Worm (Caenorhabditis elegans) whole organism, young adult: ENCODE results near the gene F36H5.10.

Experiments
- ama-1 ChIP-seq, 3 experiments: fragments of 150-350 bp in 1 of 3; sonication (generic microtip) in 2 of 3; optimal IDR thresholded peaks; 2 replicates each; lab custom pipeline; 2014 to 2018; ENCODE audit warnings: missing biosample characterization in 2 of 3, missing genetic modification characterization in 2 of 3, missing genetic modification reagents in 2 of 3
- mel-28 ChIP-seq: sonication (generic microtip); optimal IDR thresholded peaks from 2 replicates; lab custom pipeline; 2016; ENCODE audit warnings: borderline replicate concordance, mild to moderate bottlenecking, missing genetic modification characterization, missing compliant biosample characterization
- mxl-1 ChIP-seq: sonication (generic microtip); optimal IDR thresholded peaks from 2 replicates; lab custom pipeline; 2016; ENCODE audit warnings: missing genetic modification characterization, missing compliant biosample characterization
- unc-62 ChIP-seq: fragments of 150-350 bp; optimal IDR thresholded peaks from 2 replicates; lab custom pipeline; 2014; ENCODE audit warnings: missing biosample characterization, missing genetic modification reagents, missing genetic modification characterization

ce11 chrII:1725735-1726134 is 31.4 kb upstream of the F36H5.10 start, which contains the start of gene F45C12.17:
- TF ChIP-seq unc-62 (GFP tag; lab: Kevin White, UChicago) (no peak), ama-1 (optimal IDR thresholded peaks at IDR 0.05; lab: Kevin White, UChicago) (no peak), ama-1 (GFP tag; optimal IDR thresholded peaks at IDR 0.05; lab: Kevin White, UChicago) (no peak), mel-28 (no peak), mxl-1 (tag; lab: Kevin White, UChicago) (no peak)
